Worm (Caenorhabditis elegans): ENCODE data around the gene C02H6.1.

Gene C02H6.1

DNA sequence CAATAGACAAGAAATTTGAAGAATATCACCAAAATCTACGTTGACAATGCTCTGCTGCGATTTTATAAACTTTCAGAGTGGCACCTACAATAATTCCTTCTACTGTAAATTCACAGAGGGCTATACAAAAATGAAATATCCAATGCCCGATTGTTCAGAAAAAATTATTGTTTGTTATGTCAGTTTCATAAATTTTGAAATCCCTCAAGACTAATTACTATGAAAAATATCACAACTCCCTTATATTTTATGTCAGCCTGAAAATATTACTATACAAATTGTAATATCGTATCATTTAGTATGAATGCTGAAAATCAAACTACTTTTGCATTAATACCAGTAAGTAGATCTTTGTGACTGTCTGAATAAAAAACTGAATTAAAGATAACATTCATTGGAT is 10.9 kb upstream of the C02H6.1 start, which contains the start of gene srx-60:
srx-60 (plus strand) TSS at position 301 of the 400 bp plus-strand sequence.
- TF ChIP-seq lin-13 (GFP tag; optimal IDR thresholded peaks at IDR 0.05) (no peak), ctbp-1 (GFP tag; IDR thresholded peaks at IDR 0.05) (no peak), egl-27 (tag; optimal IDR thresholded peaks at IDR 0.05) (no peak)

ce11 chrV:7400095-7400494 is 10.4 kb upstream of the C02H6.1 start, which contains the start of gene cnc-9:
Gene cnc-9 (minus strand): TSS chrV:7400195.
- no peak for TF ChIP-seq dmd-9 (GFP tag; IDR thresholded peaks at IDR 0.05)
- no peak for TF ChIP-seq spr-3 (GFP tag; optimal IDR thresholded peaks at IDR 0.05)
- TF ChIP-seq F37D6.2 (tag; optimal IDR thresholded peaks at IDR 0.05), result no peak
- no peak for TF ChIP-seq skn-1 (tag; optimal IDR thresholded peaks at IDR 0.05)
- TF ChIP-seq ZK337.2 (GFP tag; IDR thresholded peaks at IDR 0.05), result no peak
- no peak for TF ChIP-seq ztf-11 (tag; optimal IDR thresholded peaks at IDR 0.05)
- no peak for TF ChIP-seq fos-1 (tag; optimal IDR thresholded peaks at IDR 0.05)
- no peak for TF ChIP-seq nhr-237 (tag; optimal IDR thresholded peaks at IDR 0.05)
- TF ChIP-seq mdt-29 (GFP tag; IDR thresholded peaks at IDR 0.05), result no peak
- TF ChIP-seq F44E2.7 (GFP tag; IDR thresholded peaks at IDR 0.05), result no peak
- TF ChIP-seq lin-13 (GFP tag; optimal IDR thresholded peaks at IDR 0.05), result no peak
- no peak for TF ChIP-seq mxl-3 (GFP tag; optimal IDR thresholded peaks at IDR 0.05)
- no peak for TF ChIP-seq F10B5.3 (tag; optimal IDR thresholded peaks at IDR 0.05)

- TF ChIP-seq mep-1 (tag; optimal IDR thresholded peaks at IDR 0.05) (no peak), snpc-4 (tag; optimal IDR thresholded peaks at IDR 0.05) (no peak), F49E8.2 (tag; optimal IDR thresholded peaks at IDR 0.05; ENCODE audit: borderline replicate concordance) (no peak), zip-11 (GFP tag; IDR thresholded peaks at IDR 0.05) (no peak), saeg-2 (GFP tag; IDR thresholded peaks at IDR 0.05) (no peak), hlh-30 (tag; optimal IDR thresholded peaks at IDR 0.05; ENCODE audit: insufficient read depth) (no peak)
Observed at ce11 chrV:7399202-7399601, 9.5 kb upstream of the C02H6.1 start, which contains the start of gene gst-41. Gene gst-41 (minus strand): TSS chrV:7399302.

DNA sequence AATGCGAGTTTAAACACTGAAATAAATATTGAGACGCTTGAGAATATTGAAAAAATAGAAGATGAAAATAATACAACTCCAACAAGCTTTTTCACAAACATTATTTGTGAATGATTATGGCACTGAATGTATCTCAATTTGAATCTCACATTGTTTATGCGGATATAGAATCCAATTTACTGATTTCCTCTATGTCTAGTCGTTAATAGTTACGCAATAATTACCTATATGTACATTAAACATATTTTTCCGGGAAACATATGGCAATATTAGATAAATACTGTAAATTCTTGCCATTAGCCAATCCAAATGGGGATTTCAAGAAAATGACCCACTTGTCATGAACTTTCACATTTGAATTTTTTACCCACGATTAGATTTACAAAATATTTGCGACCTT is 5.7 kb upstream of the C02H6.1 start, which contains the start of gene srx-9:
srx-9 (minus strand) TSS at position 101 of the 400 bp plus-strand sequence.
- peak in 1 of 2 experiments; percentile 2 for TF ChIP-seq unc-62 (GFP tag; optimal IDR thresholded peaks at IDR 0.05 in 1 of 2)
- no peak for TF ChIP-seq unc-62 (tag; optimal IDR thresholded peaks at IDR 0.05)
- TF ChIP-seq ZK546.5 (tag; optimal IDR thresholded peaks at IDR 0.05), result no peak
- no peak for TF ChIP-seq D1046.2 (GFP tag; IDR thresholded peaks at IDR 0.05)
- no peak for TF ChIP-seq fkh-10 (GFP tag; optimal IDR thresholded peaks at IDR 0.05)
- no peak for TF ChIP-seq ama-1 (optimal IDR thresholded peaks at IDR 0.05)
- no peak for TF ChIP-seq ces-1 (GFP tag; optimal IDR thresholded peaks at IDR 0.05)
- TF ChIP-seq ceh-62 (tag; optimal IDR thresholded peaks at IDR 0.05), result no peak

DNA sequence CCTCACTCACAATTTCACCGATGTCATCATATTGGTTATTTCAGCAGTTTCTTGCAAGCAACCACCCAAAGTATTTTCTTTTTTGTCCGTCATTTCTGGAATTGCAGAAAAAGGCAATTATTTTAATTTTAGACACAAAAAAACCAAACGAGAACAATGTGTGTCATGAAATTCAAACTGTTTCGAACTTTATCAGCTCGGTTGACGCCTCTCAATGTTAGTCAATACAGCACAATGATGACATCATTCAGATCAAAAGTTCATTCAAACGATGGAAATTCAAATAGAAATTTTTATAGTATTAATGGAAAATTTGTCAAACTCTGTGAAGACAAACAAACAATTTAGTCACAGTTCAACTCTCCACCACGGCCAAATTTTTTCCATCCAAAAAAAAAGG is 2.3 kb upstream of the C02H6.1 start, which contains the start of gene fbxa-105:
fbxa-105 (minus strand) TSS at position 97 of the 400 bp plus-strand sequence.
- no peak for TF ChIP-seq F44E2.7 (GFP tag; IDR thresholded peaks at IDR 0.05)
- TF ChIP-seq lim-7 (GFP tag; IDR thresholded peaks at IDR 0.05), result no peak
- no peak for TF ChIP-seq F10B5.3 (tag; optimal IDR thresholded peaks at IDR 0.05)
- no peak for TF ChIP-seq nhr-111 (GFP tag; optimal IDR thresholded peaks at IDR 0.05)
- no peak for TF ChIP-seq madf-5 (GFP tag; IDR thresholded peaks at IDR 0.05)
- TF ChIP-seq ceh-32 (tag; optimal IDR thresholded peaks at IDR 0.05; ENCODE audit: poor library complexity), result no peak
- TF ChIP-seq lir-3 (tag; optimal IDR thresholded peaks at IDR 0.05), result no peak
- no peak for TF ChIP-seq snpc-4 (tag; optimal IDR thresholded peaks at IDR 0.05)
- no peak for TF ChIP-seq nhr-102 (tag; optimal IDR thresholded peaks at IDR 0.05)
- peak; percentile 77 for TF ChIP-seq pqm-1 (tag; optimal IDR thresholded peaks at IDR 0.05)
- no peak for TF ChIP-seq ceh-62 (tag; optimal IDR thresholded peaks at IDR 0.05)
- TF ChIP-seq gei-8 (GFP tag; optimal IDR thresholded peaks at IDR 0.05), result no peak
- no peak for TF ChIP-seq tra-1 (GFP tag; IDR thresholded peaks at IDR 0.05)
- TF ChIP-seq fkh-10 (GFP tag; optimal IDR thresholded peaks at IDR 0.05), result no peak
- TF ChIP-seq mdt-29 (GFP tag; IDR thresholded peaks at IDR 0.05), result no peak
- no peak for TF ChIP-seq rbr-2 (tag; optimal IDR thresholded peaks at IDR 0.05)
- TF ChIP-seq Y75B8A.6 (GFP tag; IDR thresholded peaks at IDR 0.05), result no peak
- TF ChIP-seq attf-4 (tag; optimal IDR thresholded peaks at IDR 0.05), result no peak
- TF ChIP-seq nhr-28 (tag; optimal IDR thresholded peaks at IDR 0.05), result peak; percentile 26
- no peak for TF ChIP-seq nhr-11 (tag; optimal IDR thresholded peaks at IDR 0.05)
- TF ChIP-seq ZK546.5 (tag; optimal IDR thresholded peaks at IDR 0.05), result no peak
- no peak for TF ChIP-seq F49E8.2 (tag; optimal IDR thresholded peaks at IDR 0.05; ENCODE audit: borderline replicate concordance)
- TF ChIP-seq dpl-1 (GFP tag; optimal IDR thresholded peaks at IDR 0.05), result no peak
- TF ChIP-seq dmd-6 (GFP tag; IDR thresholded peaks at IDR 0.05), result no peak; the same call in 1 of the 2 replicates
- no peak for TF ChIP-seq nhr-42 (GFP tag; IDR thresholded peaks at IDR 0.05)

All from whole organism, L4 larva.